Worm (Caenorhabditis elegans): Measurements from ENCODE around the gene col-73.
"Not testable (repeated sequence)": the region's sequence is repeated elsewhere in the genome, so short reads cannot be mapped to it uniquely, and the experiment has no call there.

The col-73 gene

DNA sequence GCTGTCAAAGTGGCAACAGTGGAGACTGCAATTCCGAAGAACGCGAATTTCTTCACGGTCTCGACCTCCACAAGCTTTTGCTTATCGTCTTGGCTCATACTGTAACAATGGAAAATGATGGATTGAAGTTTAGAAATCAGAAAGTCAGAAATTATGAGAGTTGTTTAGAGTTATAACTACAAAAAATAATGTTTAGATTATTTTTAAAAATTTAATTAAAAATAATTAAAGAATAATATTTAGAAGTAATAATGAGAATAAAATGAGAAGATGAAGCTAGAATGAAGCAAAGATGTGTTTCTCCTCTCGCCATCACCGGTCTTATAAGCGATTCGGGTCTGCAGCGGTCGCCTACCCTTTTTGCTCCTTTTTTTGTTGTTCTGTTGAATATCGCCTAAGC is at the start of gene col-73:
Gene col-73 (minus strand): TSS at position 101 of the 400 bp plus-strand sequence.
- TF ChIP-seq mab-5 (tag; optimal IDR thresholded peaks at IDR 0.05): no peak
- TF ChIP-seq pha-4 (tag; optimal IDR thresholded peaks at IDR 0.05): no peak
- no peak for TF ChIP-seq elt-3 (tag; optimal IDR thresholded peaks at IDR 0.05)
- TF ChIP-seq lsy-2 (tag; optimal IDR thresholded peaks at IDR 0.05): no peak
- TF ChIP-seq cnd-1 (tag; optimal IDR thresholded peaks at IDR 0.05): no peak
- no peak for TF ChIP-seq bed-3 (GFP tag; optimal IDR thresholded peaks at IDR 0.05)
- TF ChIP-seq ceh-83 (GFP tag; optimal IDR thresholded peaks at IDR 0.05): no peak
- no peak for TF ChIP-seq hlh-1 (tag; optimal IDR thresholded peaks at IDR 0.05)
- no peak for TF ChIP-seq ces-1 (GFP tag; optimal IDR thresholded peaks at IDR 0.05)
- TF ChIP-seq sem-2 (GFP tag; optimal IDR thresholded peaks at IDR 0.05): no peak

ce11 chrII:4920608-4921007 is 47.7 kb upstream of the col-73 start:
- TF ChIP-seq lin-13 (tag; optimal IDR thresholded peaks at IDR 0.05) (no peak), ceh-43 (GFP tag; optimal IDR thresholded peaks at IDR 0.05) (no peak), blmp-1 (tag; optimal IDR thresholded peaks at IDR 0.05) (no peak), tbx-8 (GFP tag; optimal IDR thresholded peaks at IDR 0.05) (no peak), sem-2 (GFP tag; optimal IDR thresholded peaks at IDR 0.05) (no peak), M03D4.4 (tag; optimal IDR thresholded peaks at IDR 0.05) (no peak), drap-1 (GFP tag; optimal IDR thresholded peaks at IDR 0.05) (no peak), mls-2 (tag; optimal IDR thresholded peaks at IDR 0.05) (no peak), ces-1 (GFP tag; optimal IDR thresholded peaks at IDR 0.05) (no peak), flh-1 (GFP tag; optimal IDR thresholded peaks at IDR 0.05) (no peak), sptf-1 (tag; optimal IDR thresholded peaks at IDR 0.05) (no peak), zip-8 (tag; optimal IDR thresholded peaks at IDR 0.05) (no peak), nhr-237 (tag; optimal IDR thresholded peaks at IDR 0.05) (no peak), nhr-12 (tag; optimal IDR thresholded peaks at IDR 0.05) (no peak), bed-3 (GFP tag; optimal IDR thresholded peaks at IDR 0.05) (no peak), nhr-2 (tag; optimal IDR thresholded peaks at IDR 0.05) (no peak)

DNA sequence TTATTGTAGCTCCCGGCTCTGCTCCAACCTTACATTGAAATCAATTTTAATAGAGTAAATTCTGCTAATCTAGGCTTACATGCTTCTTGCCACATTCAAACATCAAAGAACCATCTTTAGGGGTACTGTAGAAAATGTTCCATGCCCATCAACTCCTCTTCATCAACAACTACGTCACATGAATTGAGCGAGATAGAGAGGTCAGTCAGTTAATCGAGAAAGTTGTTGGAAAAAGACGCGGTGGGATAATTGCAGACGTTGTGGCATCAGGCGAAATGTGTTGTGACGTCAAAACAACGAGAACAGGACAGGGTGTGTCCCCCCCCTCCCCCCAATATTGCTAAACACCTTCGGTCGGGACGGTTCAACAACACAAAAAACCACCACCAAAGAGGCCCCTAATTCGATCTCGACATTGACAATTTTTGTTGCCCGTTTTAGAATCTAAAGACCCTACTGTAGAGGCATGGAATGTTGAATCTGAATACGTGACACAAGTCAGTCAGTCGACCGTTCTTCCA is 45.6 kb upstream of the col-73 start:
- no peak for TF ChIP-seq lin-13 (tag; optimal IDR thresholded peaks at IDR 0.05)
- peak; percentile 64 for TF ChIP-seq nhr-2 (tag; optimal IDR thresholded peaks at IDR 0.05)

ce11 chrII:4916462-4916861 is 43.5 kb upstream of the col-73 start, which contains the start of gene msp-31:
Gene msp-31 (minus strand): TSS chrII:4916562.
- TF ChIP-seq nhr-12 (tag; optimal IDR thresholded peaks at IDR 0.05); elt-1 (tag; optimal IDR thresholded peaks at IDR 0.05; ENCODE audit: borderline replicate concordance, insufficient read depth); lin-32 (GFP tag; optimal IDR thresholded peaks at IDR 0.05): not testable (repeated sequence)

- TF ChIP-seq unc-120 (tag; optimal IDR thresholded peaks at IDR 0.05; ENCODE audit: poor library complexity, severe bottlenecking): no peak
- no peak for TF ChIP-seq nhr-2 (tag; optimal IDR thresholded peaks at IDR 0.05)
- no peak for TF ChIP-seq ham-2 (GFP tag; optimal IDR thresholded peaks at IDR 0.05)
- TF ChIP-seq blmp-1 (tag; optimal IDR thresholded peaks at IDR 0.05): no peak
These were observed 42.6 kb upstream of the col-73 start for ce11 chrII:4915572-4915971.

DNA sequence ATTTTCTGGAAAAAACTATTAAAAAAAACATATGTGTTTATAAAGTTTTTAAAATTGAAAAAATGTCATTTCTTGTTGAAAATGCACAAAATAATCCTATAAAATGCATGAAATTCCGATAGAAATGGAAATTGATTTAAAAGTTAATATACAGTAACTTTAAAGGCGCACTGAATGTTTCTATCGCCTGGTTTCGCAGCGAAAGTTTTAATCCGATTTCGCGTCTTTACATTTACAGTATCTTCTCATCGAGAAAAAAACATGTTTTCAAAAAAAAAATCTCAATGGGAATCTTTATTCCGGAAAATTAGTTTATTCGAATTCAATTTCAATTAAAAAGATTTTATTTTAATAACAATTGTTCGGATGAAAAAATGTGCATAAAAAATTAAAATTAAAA is 41.3 kb upstream of the col-73 start, which contains the start of gene R05F9.11:
Gene R05F9.11 (minus strand): TSS at position 5 of the 400 bp plus-strand sequence.
- TF ChIP-seq sptf-1 (tag; optimal IDR thresholded peaks at IDR 0.05) (no peak), tbx-8 (GFP tag; optimal IDR thresholded peaks at IDR 0.05) (no peak), elt-3 (tag; optimal IDR thresholded peaks at IDR 0.05) (no peak)

- no peak for TF ChIP-seq mls-2 (tag; optimal IDR thresholded peaks at IDR 0.05)
- TF ChIP-seq pha-4 (tag; optimal IDR thresholded peaks at IDR 0.05): no peak
- no peak for TF ChIP-seq sem-2 (GFP tag; optimal IDR thresholded peaks at IDR 0.05)
- TF ChIP-seq unc-120 (tag; optimal IDR thresholded peaks at IDR 0.05; ENCODE audit: poor library complexity, severe bottlenecking): peak; percentile 38
- TF ChIP-seq hlh-1 (tag; optimal IDR thresholded peaks at IDR 0.05): peak; percentile 30
- no peak for TF ChIP-seq zip-8 (tag; optimal IDR thresholded peaks at IDR 0.05)
- no peak for TF ChIP-seq elt-3 (tag; optimal IDR thresholded peaks at IDR 0.05)
- no peak for TF ChIP-seq tbx-8 (GFP tag; optimal IDR thresholded peaks at IDR 0.05)
- TF ChIP-seq unc-62 (GFP tag; optimal IDR thresholded peaks at IDR 0.05): peak; percentile 76
- no peak for TF ChIP-seq nhr-2 (tag; optimal IDR thresholded peaks at IDR 0.05)
- TF ChIP-seq nhr-12 (tag; optimal IDR thresholded peaks at IDR 0.05): no peak
- no peak for TF ChIP-seq nhr-76 (tag; optimal IDR thresholded peaks at IDR 0.05)
- TF ChIP-seq ham-2 (GFP tag; optimal IDR thresholded peaks at IDR 0.05): peak; percentile 40
These were observed 35.2 kb upstream of the col-73 start for ce11 chrII:4908160-4908559.
